Worm (Caenorhabditis elegans): ENCODE results near the gene tif-1A.

ce11 chrIII:4015382-4015986 is 11.6 kb upstream of the tif-1A start:
- peak; percentile 85 for TF ChIP-seq F49E8.2 (tag; optimal IDR thresholded peaks at IDR 0.05; ENCODE audit: borderline replicate concordance)
- no peak for TF ChIP-seq unc-62 (GFP tag; optimal IDR thresholded peaks at IDR 0.05 in 1 of 2)
- no peak for TF ChIP-seq unc-62 (tag; optimal IDR thresholded peaks at IDR 0.05)
- TF ChIP-seq snpc-4 (tag; optimal IDR thresholded peaks at IDR 0.05): no peak
- peak; percentile 27; the same call in 1 of the 2 replicates for TF ChIP-seq pha-4 (GFP tag; IDR thresholded peaks at IDR 0.05)
- TF ChIP-seq pha-4 (tag; optimal IDR thresholded peaks at IDR 0.05): no peak
- TF ChIP-seq dpl-1 (GFP tag; optimal IDR thresholded peaks at IDR 0.05): no peak
- no peak for TF ChIP-seq nhr-11 (tag; optimal IDR thresholded peaks at IDR 0.05)
- TF ChIP-seq hlh-30 (tag; optimal IDR thresholded peaks at IDR 0.05; ENCODE audit: insufficient read depth): no peak
- TF ChIP-seq fos-1 (tag; optimal IDR thresholded peaks at IDR 0.05): no peak
- TF ChIP-seq mdl-1 (tag; optimal IDR thresholded peaks at IDR 0.05): no peak
- 0 out of 2 replicates have a peak, but pooled peaks have one; percentile 15 for TF ChIP-seq ctbp-1 (GFP tag; IDR thresholded peaks at IDR 0.05)
- peak; percentile 71 for TF ChIP-seq nhr-102 (tag; optimal IDR thresholded peaks at IDR 0.05)
- TF ChIP-seq jun-1 (tag; optimal IDR thresholded peaks at IDR 0.05): peak; percentile 19
- no peak for TF ChIP-seq pqm-1 (tag; optimal IDR thresholded peaks at IDR 0.05)

All from whole organism, L4 larva.